Worm (Caenorhabditis elegans) whole organism, L3 larva: ENCODE results near the gene C07G1.7.

ENCODE experiments used
- ZK546.5 ChIP-seq: sonication (generic microtip); optimal IDR thresholded peaks from 2 replicates; lab custom pipeline; 2017; ENCODE audit warnings: missing biosample characterization, missing genetic modification characterization
- fkh-10 ChIP-seq: sonication (generic microtip); optimal IDR thresholded peaks from 2 replicates; lab custom pipeline; 2017; ENCODE audit warnings: missing biosample characterization, missing genetic modification reagents, missing genetic modification characterization
- jun-1 ChIP-seq: fragments of 150-350 bp; optimal IDR thresholded peaks from 2 replicates; lab custom pipeline; 2014; ENCODE audit warnings: missing biosample characterization, missing genetic modification reagents, missing genetic modification characterization
- lin-39 ChIP-seq: fragments of 150-350 bp; optimal IDR thresholded peaks from 2 replicates; lab custom pipeline; 2018; ENCODE audit warnings: missing biosample characterization, missing genetic modification reagents, missing genetic modification characterization
- nhr-237 ChIP-seq: fragments of 150-350 bp; optimal IDR thresholded peaks from 2 replicates; lab custom pipeline; 2014; ENCODE audit warnings: missing biosample characterization, missing genetic modification characterization
- nhr-25 ChIP-seq: sonication (generic microtip); optimal IDR thresholded peaks from 2 replicates; lab custom pipeline; 2017; ENCODE audit warnings: missing biosample characterization, missing genetic modification characterization
- nhr-28 ChIP-seq: fragments of 150-350 bp; optimal IDR thresholded peaks from 2 replicates; lab custom pipeline; 2014; ENCODE audit warnings: missing biosample characterization, missing genetic modification characterization
- nhr-77 ChIP-seq: fragments of 150-350 bp; optimal IDR thresholded peaks from 2 replicates; lab custom pipeline; 2014; ENCODE audit warnings: missing biosample characterization, missing genetic modification characterization
- pha-4 ChIP-seq: fragments of 150-350 bp; optimal IDR thresholded peaks from 2 replicates; lab custom pipeline; 2014; ENCODE audit warnings: missing biosample characterization, missing genetic modification reagents, missing genetic modification characterization
- tbx-2 ChIP-seq: sonication (generic microtip); optimal IDR thresholded peaks from 2 replicates; lab custom pipeline; 2016; ENCODE audit warnings: mild to moderate bottlenecking, missing genetic modification characterization, missing compliant biosample characterization
- unc-62 ChIP-seq: fragments of 150-350 bp; sonication (generic microtip); optimal IDR thresholded peaks from 4 replicates; lab custom pipeline; 2014; ENCODE audit warnings: missing biosample characterization, missing genetic modification reagents, missing genetic modification characterization

DNA sequence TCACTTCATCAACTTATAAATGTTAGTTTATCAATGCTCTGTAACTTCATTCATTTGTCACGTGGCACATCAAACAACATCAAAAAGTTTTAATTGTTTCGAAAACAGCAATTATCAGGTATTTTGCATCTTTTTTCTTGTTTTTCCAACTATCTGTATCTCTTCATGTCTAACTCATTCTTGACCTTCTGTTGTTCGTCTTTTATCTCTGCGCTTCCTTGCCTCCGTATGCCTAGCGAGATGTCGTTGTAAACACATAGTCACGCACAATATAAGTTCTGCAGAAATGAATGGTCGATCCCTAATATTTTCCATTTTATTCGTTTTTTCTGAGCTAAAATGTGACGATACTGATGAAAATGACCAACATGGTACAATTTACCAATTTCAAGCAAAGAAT, 10.3 kb upstream of the C07G1.7 start, which contains the start of gene gpx-6:
- TF ChIP-seq ZK546.5 (tag; lab: Kevin White, UChicago) (no peak), unc-62 (GFP tag; lab: Kevin White, UChicago) (no peak), nhr-77 (tag; lab: Kevin White, UChicago) (no peak), lin-39 (tag; lab: Kevin White, UChicago) (no peak), nhr-28 (tag; lab: Kevin White, UChicago) (no peak), nhr-25 (peak; percentile 36), tbx-2 (no peak), fkh-10 (GFP tag; lab: Kevin White, UChicago) (no peak), jun-1 (tag; lab: Kevin White, UChicago) (no peak), nhr-237 (tag; lab: Kevin White, UChicago) (no peak), pha-4 (tag; lab: Kevin White, UChicago) (peak; percentile 47)
